Fruit fly (Drosophila melanogaster) whole organism: ENCODE results near the gene Cpr65Au.
"Not testable (repeated sequence)": the region's sequence is repeated elsewhere in the genome, so short reads cannot be mapped to it uniquely, and the experiment has no call there.

Source experiments
- CG8478 ChIP-seq: fragments of >200 bp; optimal IDR thresholded peaks from 2 replicates; lab custom pipeline; 2018; ENCODE audit warnings: inconsistent platforms
- Dll ChIP-seq: fragments of >200 bp; optimal IDR thresholded peaks from 2 replicates; lab custom pipeline; 2017
- EcR ChIP-seq, 2 experiments: fragments of >200 bp; optimal IDR thresholded peaks; 2 replicates each; lab custom pipeline; 2017; ENCODE audit warnings: missing biosample characterization in 2 of 2, missing genetic modification characterization in 2 of 2, missing genetic modification reagents in 2 of 2
- pan ChIP-seq: fragments of >200 bp; optimal IDR thresholded peaks from 2 replicates; lab custom pipeline; 2017
- psq ChIP-seq: fragments of >200 bp; optimal IDR thresholded peaks from 2 replicates; lab custom pipeline; 2017
- usp ChIP-seq: fragments of >200 bp; optimal IDR thresholded peaks from 2 replicates; lab custom pipeline; 2017; ENCODE audit warnings: missing biosample characterization, missing genetic modification characterization, mixed read lengths

Cpr65Au gene

DNA sequence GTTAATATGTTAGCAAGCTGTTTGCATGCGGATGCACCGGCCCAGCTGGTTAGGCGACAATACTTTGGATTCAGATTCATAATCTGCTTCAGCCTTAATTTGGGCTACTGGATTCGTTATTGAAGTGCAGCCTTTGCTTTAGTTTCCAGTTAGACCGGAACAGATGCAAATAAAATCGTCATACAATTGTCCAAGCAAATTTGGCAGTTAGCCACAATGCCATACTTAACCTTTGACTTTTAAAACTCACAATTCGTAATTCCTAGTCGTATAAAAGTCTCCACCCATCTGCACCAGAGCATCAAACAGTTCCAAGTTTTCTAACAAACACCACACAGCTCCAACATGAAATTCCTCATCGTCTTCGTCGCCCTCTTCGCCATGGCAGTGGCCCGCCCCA is 17.3 kb upstream of the Cpr65Au start, which contains the start of gene Lcp65Ab1:
Lcp65Ab1 (plus strand) TSS at position 301 of the 400 bp plus-strand sequence.
- not testable (repeated sequence) for TF ChIP-seq psq, Dll, pan (lab: Kevin White, UChicago)

- TF ChIP-seq CG8478 (lab: Kevin White, UChicago); EcR (GFP tag; optimal IDR thresholded peaks at IDR 0.05; lab: Kevin White, UChicago); Dll (lab: Kevin White, UChicago): not testable (repeated sequence)
Observed at dm6 chr3L:6147887-6148286, 16.0 kb upstream of the Cpr65Au start, which contains the start of gene Cpr65Ax1. Gene Cpr65Ax1, minus strand, starts transcription at chr3L:6147987.

DNA sequence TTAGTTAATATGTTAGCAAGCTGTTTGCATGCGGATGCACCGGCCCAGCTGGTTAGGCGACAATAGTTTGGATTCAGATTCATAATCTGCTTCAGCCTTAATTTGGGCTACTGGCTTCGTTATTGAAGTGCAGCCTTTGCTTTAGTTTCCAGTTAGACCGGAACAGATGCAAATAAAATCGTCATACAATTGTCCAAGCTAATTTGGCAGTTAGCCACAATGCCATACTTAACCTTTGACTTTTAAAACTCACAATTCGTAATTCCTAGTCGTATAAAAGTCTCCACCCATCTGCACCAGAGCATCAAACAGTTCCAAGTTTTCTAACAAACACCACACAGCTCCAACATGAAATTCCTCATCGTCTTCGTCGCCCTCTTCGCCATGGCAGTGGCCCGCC is 14.5 kb upstream of the Cpr65Au start, which contains the start of gene Lcp65Ab2:
Lcp65Ab2 (plus strand) TSS at position 301 of the 400 bp plus-strand sequence.
- TF ChIP-seq CG8478, Dll, psq (lab: Kevin White, UChicago): not testable (repeated sequence)

DNA sequence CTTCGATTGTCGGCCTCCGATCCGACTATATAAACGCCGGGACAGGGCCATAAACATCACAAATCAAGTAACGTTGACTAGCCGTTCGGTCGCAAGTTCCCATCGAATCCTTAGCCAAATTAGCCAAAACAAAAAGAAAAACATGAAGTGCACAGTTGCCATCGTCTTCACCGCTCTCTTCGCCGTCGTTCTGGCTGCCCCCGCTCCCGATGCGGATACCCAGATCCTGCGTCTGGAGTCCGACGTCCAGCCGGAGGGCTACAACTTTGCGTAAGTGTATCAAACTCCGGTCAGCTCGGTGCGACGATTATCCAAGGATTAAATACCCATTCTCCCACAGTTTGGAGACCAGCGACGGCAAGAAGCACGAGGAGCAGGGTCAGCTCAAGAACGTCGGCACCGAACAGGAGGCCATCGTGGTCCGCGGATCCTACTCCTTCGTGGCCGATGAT is 12.9 kb upstream of the Cpr65Au start, which contains the start of gene Lcp65Ac:
Lcp65Ac (plus strand) TSS at position 51 of the 452 bp plus-strand sequence.
- no peak for TF ChIP-seq usp
- no peak for TF ChIP-seq Dll (lab: Kevin White, UChicago)
- no peak for TF ChIP-seq psq (lab: Kevin White, UChicago)
- TF ChIP-seq pan (lab: Kevin White, UChicago): no peak
- no peak for TF ChIP-seq CG8478 (lab: Kevin White, UChicago)
- no peak for TF ChIP-seq EcR (GFP tag; optimal IDR thresholded peaks at IDR 0.05; lab: Kevin White, UChicago)

DNA sequence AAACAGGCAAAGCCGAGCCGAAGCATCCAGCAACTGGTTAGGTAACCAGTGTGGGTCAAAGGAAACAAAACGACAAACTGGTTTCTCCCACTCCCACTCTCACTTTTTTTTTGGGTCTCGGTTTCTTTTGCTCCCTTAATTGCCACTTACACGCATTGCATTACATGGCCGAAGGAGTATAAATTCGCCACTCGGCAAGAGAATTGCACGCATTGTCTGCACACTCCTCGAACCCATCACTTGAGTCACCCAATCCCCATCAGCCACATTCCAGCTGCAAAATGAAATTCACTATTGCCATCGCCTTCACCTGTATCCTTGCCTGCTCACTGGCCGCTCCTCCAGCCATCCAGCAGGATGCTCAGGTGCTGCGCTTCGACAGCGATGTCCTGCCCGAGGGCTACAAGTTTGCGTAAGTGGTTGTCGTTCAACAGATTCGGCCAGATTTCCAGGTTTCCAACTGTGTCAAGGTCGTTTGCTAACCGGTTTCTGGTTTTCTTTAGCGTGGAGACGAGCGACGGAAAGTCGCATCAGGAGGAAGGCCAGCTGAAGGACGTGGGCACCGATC is 11.4 kb upstream of the Cpr65Au start, which contains the start of gene Lcp65Ad:
Lcp65Ad (plus strand) TSS at position 208 of the 568 bp plus-strand sequence.
- no peak for TF ChIP-seq psq (lab: Kevin White, UChicago)
- no peak for TF ChIP-seq EcR (GFP tag; optimal IDR thresholded peaks at IDR 0.05; lab: Kevin White, UChicago)
- peak; percentile 37 for TF ChIP-seq Dll (lab: Kevin White, UChicago)
- TF ChIP-seq CG8478 (lab: Kevin White, UChicago): no peak
- no peak for TF ChIP-seq pan (lab: Kevin White, UChicago)
- TF ChIP-seq usp: no peak

DNA sequence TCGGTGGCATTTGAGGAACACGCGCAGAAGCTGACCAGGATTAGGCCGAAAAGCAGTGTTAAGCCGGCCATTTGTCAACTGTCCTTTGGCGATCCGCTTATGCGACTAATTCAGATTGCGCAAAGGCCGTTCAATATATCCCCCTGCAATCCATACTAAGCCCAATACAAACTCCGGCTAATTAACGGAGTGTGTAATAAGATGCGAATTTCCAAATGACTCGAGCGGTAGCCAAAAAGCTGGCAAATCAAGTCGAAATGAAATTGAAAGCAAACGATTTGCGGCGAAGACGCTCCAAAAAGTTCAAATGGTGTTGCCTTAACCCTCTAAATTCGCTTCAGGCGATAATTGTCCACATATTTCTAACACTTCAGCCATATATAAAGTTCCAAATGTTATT is 10.4 kb upstream of the Cpr65Au start, which contains the start of gene Cpr65Aw:
Cpr65Aw (minus strand) TSS at position 101 of the 400 bp plus-strand sequence.
- TF ChIP-seq psq (lab: Kevin White, UChicago) (no peak), usp (no peak), EcR (GFP tag; optimal IDR thresholded peaks at IDR 0.05; lab: Kevin White, UChicago) (no peak), pan (lab: Kevin White, UChicago) (no peak), Dll (lab: Kevin White, UChicago) (no peak), CG8478 (lab: Kevin White, UChicago) (no peak)

- TF ChIP-seq psq (lab: Kevin White, UChicago): no peak
Observed at dm6 chr3L:6141538-6141937, 9.6 kb upstream of the Cpr65Au start.

dm6 chr3L:6140771-6141472 is 9.0 kb upstream of the Cpr65Au start:
- TF ChIP-seq pan (lab: Kevin White, UChicago): no peak
- TF ChIP-seq psq (lab: Kevin White, UChicago): no peak
- no peak for TF ChIP-seq CG8478 (lab: Kevin White, UChicago)
- no peak for TF ChIP-seq EcR (GFP tag; optimal IDR thresholded peaks at IDR 0.05; lab: Kevin White, UChicago)
- no peak for TF ChIP-seq usp
- no peak for TF ChIP-seq Dll (lab: Kevin White, UChicago)

- TF ChIP-seq EcR (GFP tag; optimal IDR thresholded peaks at IDR 0.05; lab: Kevin White, UChicago): no peak
- no peak for TF ChIP-seq pan (lab: Kevin White, UChicago)
- TF ChIP-seq Dll (lab: Kevin White, UChicago): no peak
- no peak for TF ChIP-seq psq (lab: Kevin White, UChicago)
- TF ChIP-seq usp: no peak
- no peak for TF ChIP-seq CG8478 (lab: Kevin White, UChicago)
Observed at dm6 chr3L:6139924-6140574, 8.1 kb upstream of the Cpr65Au start, which contains the start of gene Cpr65Av. Gene Cpr65Av, minus strand, starts transcription at chr3L:6139974.

DNA sequence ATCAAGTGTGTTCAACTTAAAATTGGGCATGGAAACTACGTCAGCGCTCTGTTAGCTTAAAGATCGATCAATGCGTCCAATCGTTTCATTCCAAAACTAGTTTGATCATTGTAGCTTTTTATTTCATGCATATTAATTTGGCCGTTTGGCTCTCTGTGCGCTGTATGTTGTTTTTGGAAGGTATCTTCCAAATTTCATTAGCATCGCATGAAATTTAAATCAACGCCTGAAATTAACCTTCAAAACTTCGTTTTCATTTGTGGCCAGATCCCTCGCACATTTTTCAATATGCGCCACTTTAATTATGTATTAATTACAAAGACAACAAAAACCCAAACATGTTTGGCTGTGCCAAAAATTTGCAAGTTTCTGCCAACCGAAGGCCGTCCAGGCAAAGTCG is 6.7 kb upstream of the Cpr65Au start:
- TF ChIP-seq EcR (GFP tag; optimal IDR thresholded peaks at IDR 0.05; lab: Kevin White, UChicago) (no peak), pan (lab: Kevin White, UChicago) (no peak), Dll (lab: Kevin White, UChicago) (no peak), CG8478 (lab: Kevin White, UChicago) (no peak), psq (lab: Kevin White, UChicago) (no peak), usp (no peak)

- TF ChIP-seq usp (no peak), pan (lab: Kevin White, UChicago) (no peak), psq (lab: Kevin White, UChicago) (no peak), CG8478 (lab: Kevin White, UChicago) (no peak), EcR (GFP tag; optimal IDR thresholded peaks at IDR 0.05; lab: Kevin White, UChicago) (no peak), Dll (lab: Kevin White, UChicago) (no peak)
Observed at dm6 chr3L:6138018-6138417, 6.1 kb upstream of the Cpr65Au start, which contains the start of gene Lcp65Ae. Gene Lcp65Ae, minus strand, starts transcription at chr3L:6138118.
